Fruit fly (Drosophila melanogaster) whole organism, embryonic: Measurements from ENCODE around the gene Utx.

ENCODE experiments used
- Blimp-1 ChIP-seq: fragments of 200-800 bp; sonication (Bioruptor generic); optimal IDR thresholded peaks from 3 replicates; lab custom pipeline; 2018; ENCODE audit warnings: missing biosample characterization, missing genetic modification characterization, mild to moderate bottlenecking, moderate library complexity, missing genetic modification reagents
- BtbVII ChIP-seq: fragments of 200-800 bp; sonication (Bioruptor generic); optimal IDR thresholded peaks from 3 replicates; lab custom pipeline; 2017; ENCODE audit warnings: missing biosample characterization, mild to moderate bottlenecking, missing genetic modification characterization
- CG11723 ChIP-seq: fragments of 200-800 bp; sonication (Bioruptor generic); optimal IDR thresholded peaks from 2 replicates; lab custom pipeline; 2017; ENCODE audit warnings: missing biosample characterization, mild to moderate bottlenecking, missing genetic modification characterization
- CG12744 ChIP-seq: fragments of 200-800 bp; sonication (Bioruptor generic); optimal IDR thresholded peaks from 2 replicates; lab custom pipeline; 2016; ENCODE audit warnings: missing biosample characterization, missing genetic modification characterization
- CG13624 ChIP-seq: fragments of 200-800 bp; sonication (Bioruptor generic); optimal IDR thresholded peaks from 2 replicates; lab custom pipeline; 2016; ENCODE audit warnings: missing biosample characterization, missing genetic modification characterization
- CG15601 ChIP-seq: fragments of 200-800 bp; sonication (Bioruptor generic); optimal IDR thresholded peaks from 3 replicates; lab custom pipeline; 2019; ENCODE audit warnings: missing biosample characterization, mild to moderate bottlenecking, missing genetic modification characterization, moderate library complexity
- CG1603 ChIP-seq: fragments of 200-800 bp; sonication (Bioruptor generic); optimal IDR thresholded peaks from 2 replicates; lab custom pipeline; 2019; ENCODE audit warnings: missing biosample characterization, mild to moderate bottlenecking, missing genetic modification characterization, moderate library complexity
- CG16779 ChIP-seq: fragments of 200-800 bp; sonication (Bioruptor generic); IDR thresholded peaks from 2 replicates; pipeline ENCODE4 v1.3.6; 2022; ENCODE audit warnings: missing biosample characterization, missing genetic modification characterization
- CG16813 ChIP-seq: fragments of 200-800 bp; sonication (Bioruptor generic); IDR thresholded peaks from 3 replicates; pipeline ENCODE4 v1.3.6; 2022; ENCODE audit warnings: missing biosample characterization, missing genetic modification characterization; ENCODE audit not compliant: partially characterized antibody
- CG18476 ChIP-seq: fragments of 200-800 bp; sonication (Bioruptor generic); optimal IDR thresholded peaks from 2 replicates; lab custom pipeline; 2016; ENCODE audit warnings: missing biosample characterization, mild to moderate bottlenecking, missing genetic modification characterization
- CG2678 ChIP-seq: fragments of 200-800 bp; sonication (Bioruptor generic); optimal IDR thresholded peaks from 3 replicates; lab custom pipeline; 2019; ENCODE audit warnings: missing biosample characterization, mild to moderate bottlenecking, missing genetic modification characterization, moderate library complexity
- CG30020 ChIP-seq: fragments of 200-800 bp; optimal IDR thresholded peaks from 2 replicates; lab custom pipeline; 2019; ENCODE audit warnings: missing biosample characterization, mild to moderate bottlenecking, missing genetic modification characterization, moderate library complexity
- CG3407 ChIP-seq: fragments of 200-800 bp; sonication (Bioruptor generic); optimal IDR thresholded peaks from 2 replicates; lab custom pipeline; 2018; ENCODE audit warnings: missing biosample characterization, mild to moderate bottlenecking, missing genetic modification characterization
- CG8089 ChIP-seq: fragments of 200-800 bp; sonication (Bioruptor generic); optimal IDR thresholded peaks from 3 replicates; lab custom pipeline; 2016; ENCODE audit warnings: missing biosample characterization, missing genetic modification characterization
- CG8290 ChIP-seq, 3 experiments: fragments of 200-800 bp; sonication (Bioruptor generic); optimal IDR thresholded peaks; 2 replicates each; lab custom pipeline; 2016 to 2019; ENCODE audit warnings: missing biosample characterization in 3 of 3, missing genetic modification characterization in 3 of 3, mild to moderate bottlenecking in 2 of 3, moderate library complexity in 1 of 3
- CG8388 ChIP-seq: fragments of 200-800 bp; sonication (Bioruptor generic); optimal IDR thresholded peaks from 2 replicates; lab custom pipeline; 2019; ENCODE audit warnings: missing biosample characterization, mild to moderate bottlenecking, missing genetic modification characterization, moderate library complexity
- CoRest ChIP-seq: fragments of 200-800 bp; sonication (Bioruptor generic); optimal IDR thresholded peaks from 3 replicates; lab custom pipeline; 2018; ENCODE audit warnings: missing biosample characterization, mild to moderate bottlenecking, missing genetic modification characterization, moderate library complexity
- Dek ChIP-seq: fragments of 200-800 bp; sonication (Bioruptor generic); optimal IDR thresholded peaks from 3 replicates; lab custom pipeline; 2019; ENCODE audit warnings: missing biosample characterization, mild to moderate bottlenecking, missing genetic modification characterization, moderate library complexity
- Dll ChIP-seq: fragments of 200-800 bp; sonication (Bioruptor generic); IDR thresholded peaks from 4 replicates; pipeline ENCODE4 v1.3.6; 2022; ENCODE audit warnings: missing biosample characterization, missing genetic modification characterization; ENCODE audit not compliant: partially characterized antibody
- Doc2 ChIP-seq: fragments of 200-800 bp; sonication (Bioruptor generic); IDR thresholded peaks from 2 replicates; pipeline ENCODE4 v1.3.6; 2022; ENCODE audit warnings: missing biosample characterization, missing genetic modification characterization
- E2f1 ChIP-seq: fragments of 200-800 bp; sonication (Bioruptor generic); IDR thresholded peaks from 2 replicates; pipeline ENCODE4 v1.3.6; 2022; ENCODE audit warnings: missing biosample characterization, missing genetic modification characterization
- Hr3 ChIP-seq: fragments of 200-800 bp; sonication (Bioruptor generic); optimal IDR thresholded peaks from 3 replicates; lab custom pipeline; 2016; ENCODE audit warnings: missing biosample characterization, missing genetic modification characterization
- Meics ChIP-seq: fragments of 200-800 bp; sonication (Bioruptor generic); optimal IDR thresholded peaks from 2 replicates; lab custom pipeline; 2017; ENCODE audit warnings: missing biosample characterization, mild to moderate bottlenecking, missing genetic modification characterization
- Mes4 ChIP-seq: fragments of 200-800 bp; sonication (Bioruptor generic); optimal IDR thresholded peaks from 2 replicates; lab custom pipeline; 2016; ENCODE audit warnings: missing biosample characterization, missing genetic modification characterization
- Nf-YA ChIP-seq: fragments of 200-800 bp; sonication (Bioruptor generic); IDR thresholded peaks from 2 replicates; pipeline ENCODE4 v1.3.6; 2022; ENCODE audit warnings: missing biosample characterization, missing genetic modification characterization
- Nf-YB ChIP-seq: fragments of 200-800 bp; sonication (Bioruptor generic); optimal IDR thresholded peaks from 3 replicates; lab custom pipeline; 2019; ENCODE audit warnings: missing biosample characterization, mild to moderate bottlenecking, missing genetic modification characterization, moderate library complexity
- Sox100B ChIP-seq: fragments of 200-800 bp; sonication (Bioruptor generic); optimal IDR thresholded peaks from 3 replicates; lab custom pipeline; 2018; ENCODE audit warnings: missing biosample characterization, mild to moderate bottlenecking, missing genetic modification characterization
- ase ChIP-seq: fragments of 200-800 bp; sonication (Bioruptor generic); IDR thresholded peaks from 3 replicates; pipeline ENCODE4 v1.3.6; 2022; ENCODE audit warnings: missing biosample characterization, missing genetic modification characterization
- ato ChIP-seq: fragments of 200-800 bp; sonication (Bioruptor generic); IDR thresholded peaks from 2 replicates; pipeline ENCODE4 v1.3.6; 2022; ENCODE audit warnings: missing biosample characterization, missing genetic modification characterization; ENCODE audit not compliant: partially characterized antibody
- chif ChIP-seq, 2 experiments: fragments of 200-800 bp; sonication (Bioruptor generic); optimal IDR thresholded peaks; 3 replicates each; lab custom pipeline; 2016; ENCODE audit warnings: missing biosample characterization in 2 of 2, missing genetic modification characterization in 2 of 2
- crc ChIP-seq: fragments of 200-800 bp; sonication (Bioruptor generic); optimal IDR thresholded peaks from 2 replicates; lab custom pipeline; 2016; ENCODE audit warnings: missing biosample characterization, missing genetic modification characterization
- cwo ChIP-seq: fragments of 200-800 bp; sonication (Bioruptor generic); optimal IDR thresholded peaks from 3 replicates; lab custom pipeline; 2017; ENCODE audit warnings: missing biosample characterization, missing genetic modification characterization, mild to moderate bottlenecking, moderate library complexity, missing genetic modification reagents
- en ChIP-seq: fragments of 200-800 bp; sonication (Bioruptor generic); optimal IDR thresholded peaks from 2 replicates; lab custom pipeline; 2016; ENCODE audit warnings: missing biosample characterization, missing genetic modification characterization
- ewg ChIP-seq: fragments of 200-800 bp; sonication (Bioruptor generic); optimal IDR thresholded peaks from 3 replicates; lab custom pipeline; 2017; ENCODE audit warnings: mild to moderate bottlenecking, missing biosample characterization, missing genetic modification reagents, missing genetic modification characterization
- gcm ChIP-seq: fragments of 200-800 bp; sonication (Bioruptor generic); optimal IDR thresholded peaks from 2 replicates; lab custom pipeline; 2019; ENCODE audit warnings: missing biosample characterization, mild to moderate bottlenecking, missing genetic modification characterization, moderate library complexity
- hth ChIP-seq: fragments of >200 bp; optimal IDR thresholded peaks from 2 replicates; lab custom pipeline; 2017; ENCODE audit warnings: inconsistent platforms
- jing ChIP-seq: fragments of 200-800 bp; sonication (Bioruptor generic); optimal IDR thresholded peaks from 2 replicates; lab custom pipeline; 2018; ENCODE audit warnings: missing biosample characterization, mild to moderate bottlenecking, missing genetic modification characterization
- mirr ChIP-seq: fragments of 200-800 bp; sonication (Bioruptor generic); optimal IDR thresholded peaks from 3 replicates; lab custom pipeline; 2018; ENCODE audit warnings: missing biosample characterization, mild to moderate bottlenecking, missing genetic modification characterization
- p53 ChIP-seq: fragments of 200-800 bp; sonication (Bioruptor generic); optimal IDR thresholded peaks from 2 replicates; lab custom pipeline; 2016; ENCODE audit warnings: missing biosample characterization, missing genetic modification characterization
- pho ChIP-seq: fragments of 200-800 bp; sonication (Bioruptor generic); optimal IDR thresholded peaks from 2 replicates; lab custom pipeline; 2016; ENCODE audit warnings: missing biosample characterization, missing genetic modification characterization
- pita ChIP-seq: fragments of 200-800 bp; sonication (Bioruptor generic); optimal IDR thresholded peaks from 2 replicates; lab custom pipeline; 2017; ENCODE audit warnings: missing biosample characterization, mild to moderate bottlenecking, missing genetic modification characterization
- ro ChIP-seq: fragments of 200-800 bp; sonication (Bioruptor generic); IDR thresholded peaks from 2 replicates; pipeline ENCODE4 v1.3.6; 2022; ENCODE audit warnings: missing biosample characterization, missing genetic modification characterization
- sna ChIP-seq: fragments of 200-800 bp; sonication (Bioruptor generic); IDR thresholded peaks from 2 replicates; pipeline ENCODE4 v1.3.6; 2022; ENCODE audit warnings: missing biosample characterization, missing genetic modification characterization; ENCODE audit not compliant: partially characterized antibody
- so ChIP-seq: fragments of 200-800 bp; sonication (Bioruptor generic); IDR thresholded peaks from 3 replicates; pipeline ENCODE4 v1.3.6; 2022; ENCODE audit warnings: missing biosample characterization, missing genetic modification characterization
- tgo ChIP-seq: fragments of 200-800 bp; sonication (Bioruptor generic); IDR thresholded peaks from 3 replicates; pipeline ENCODE4 v1.3.6; 2022; ENCODE audit warnings: missing biosample characterization, missing genetic modification characterization
- tll ChIP-seq, 2 experiments: fragments of 200-800 bp in 1 of 2; fragments of >200 bp in 1 of 2; sonication (Bioruptor generic) in 1 of 2; optimal IDR thresholded peaks; 2 replicates each; lab custom pipeline; 2017 to 2019; ENCODE audit warnings: missing biosample characterization in 2 of 2, missing genetic modification characterization in 2 of 2, mild to moderate bottlenecking in 1 of 2, moderate library complexity in 1 of 2
- ttk ChIP-seq: fragments of 200-800 bp; sonication (Bioruptor generic); IDR thresholded peaks from 2 replicates; pipeline ENCODE4 v2.1.2; 2022; ENCODE audit warnings: missing biosample characterization, missing genetic modification characterization
- tup ChIP-seq: fragments of 200-800 bp; sonication (Bioruptor generic); optimal IDR thresholded peaks from 2 replicates; lab custom pipeline; 2016; ENCODE audit warnings: missing biosample characterization, mild to moderate bottlenecking, missing genetic modification characterization, moderate library complexity
- unpg ChIP-seq: fragments of 200-800 bp; sonication (Bioruptor generic); optimal IDR thresholded peaks from 3 replicates; lab custom pipeline; 2018; ENCODE audit warnings: missing biosample characterization, mild to moderate bottlenecking, missing genetic modification characterization, moderate library complexity
- usp ChIP-seq: fragments of >200 bp; optimal IDR thresholded peaks from 2 replicates; lab custom pipeline; 2017; ENCODE audit warnings: missing biosample characterization, missing genetic modification characterization
- wek ChIP-seq: fragments of 200-800 bp; sonication (Bioruptor generic); optimal IDR thresholded peaks from 3 replicates; lab custom pipeline; 2018; ENCODE audit warnings: missing biosample characterization, mild to moderate bottlenecking, missing genetic modification characterization, moderate library complexity

The Utx gene

dm6 chr2L:10250441-10250847 is 28.2 kb downstream of the Utx start, which contains the start of the genes bsk and CG31717 (continued):
- no peak for TF ChIP-seq Hr3
- TF ChIP-seq CG12744 (GFP tag; lab: Kevin White, UChicago) = no peak
- TF ChIP-seq gcm (GFP tag; lab: Kevin White, UChicago) = no peak
- TF ChIP-seq Nf-YB (GFP tag; lab: Kevin White, UChicago) = no peak
- no peak for TF ChIP-seq CG18476 (GFP tag; lab: Kevin White, UChicago)
- TF ChIP-seq Dek = no peak
- no peak for TF ChIP-seq wek
- TF ChIP-seq tll (GFP tag; optimal IDR thresholded peaks at IDR 0.05; lab: Kevin White, UChicago) = peak in 1 of 2 experiments; percentile 53
- no peak for TF ChIP-seq jing (GFP tag; lab: Kevin White, UChicago)
- no peak for TF ChIP-seq ewg (GFP tag; lab: Kevin White, UChicago)
- TF ChIP-seq CG8089 = no peak
- TF ChIP-seq Nf-YA (GFP tag; lab: Robert Waterston, UW) = no peak
- TF ChIP-seq CG30020 (tag; lab: Kevin White, UChicago) = peak; percentile 97
- no peak for TF ChIP-seq ttk (GFP tag; lab: Robert Waterston, UW)
- peak; percentile 68; the same call in 2 of the 4 replicates for TF ChIP-seq Dll (GFP tag; lab: Robert Waterston, UW)
- no peak for TF ChIP-seq BtbVII (GFP tag; lab: Kevin White, UChicago)
- TF ChIP-seq Blimp-1 = no peak
- TF ChIP-seq CG3407 (GFP tag; lab: Kevin White, UChicago) = no peak
- no peak for TF ChIP-seq Sox100B (GFP tag; lab: Kevin White, UChicago)
- no peak for TF ChIP-seq cwo (GFP tag; lab: Kevin White, UChicago)
- no peak for TF ChIP-seq so (GFP tag; lab: Robert Waterston, UW)
- no peak for TF ChIP-seq mirr (GFP tag; lab: Kevin White, UChicago)
- TF ChIP-seq E2f1 (GFP tag; lab: Robert Waterston, UW) = no peak
- TF ChIP-seq ro (GFP tag; lab: Robert Waterston, UW) = no peak
- TF ChIP-seq sna (GFP tag; lab: Robert Waterston, UW) = no peak
- TF ChIP-seq tup = no peak
- no peak for TF ChIP-seq en (GFP tag; lab: Kevin White, UChicago)
- TF ChIP-seq CG15601 = no peak
- no peak for TF ChIP-seq tgo
- no peak for TF ChIP-seq Doc2 (GFP tag; lab: Robert Waterston, UW)
- TF ChIP-seq chif (GFP tag; optimal IDR thresholded peaks at IDR 0.05; lab: Kevin White, UChicago) = no peak
- TF ChIP-seq pita (GFP tag; lab: Kevin White, UChicago) = no peak
- no peak for TF ChIP-seq CG2678
- TF ChIP-seq Mes4 (GFP tag; lab: Kevin White, UChicago) = no peak
- no peak for TF ChIP-seq CG11723 (GFP tag; lab: Kevin White, UChicago)
- TF ChIP-seq Meics = no peak
- peak; percentile 55 for TF ChIP-seq CG8290 (GFP tag; optimal IDR thresholded peaks at IDR 0.05; lab: Kevin White, UChicago)
- TF ChIP-seq CG8290 (tag; optimal IDR thresholded peaks at IDR 0.05; lab: Kevin White, UChicago) = no peak
- no peak for TF ChIP-seq pho (GFP tag; lab: Kevin White, UChicago)
- TF ChIP-seq CG8388 (GFP tag; lab: Kevin White, UChicago) = no peak
- TF ChIP-seq CoRest (tag; lab: Kevin White, UChicago) = no peak
- TF ChIP-seq p53 (GFP tag; lab: Kevin White, UChicago) = no peak
- TF ChIP-seq crc (GFP tag; lab: Kevin White, UChicago) = no peak
- no peak for TF ChIP-seq hth (lab: Kevin White, UChicago)
- peak; percentile 44; the same call in 1 of the 3 replicates for TF ChIP-seq CG16813 (GFP tag; lab: Robert Waterston, UW)
- no peak for TF ChIP-seq CG13624 (GFP tag; lab: Kevin White, UChicago)
- TF ChIP-seq unpg (GFP tag; lab: Kevin White, UChicago) = no peak
- no peak for TF ChIP-seq CG16779
- peak; percentile 93 for TF ChIP-seq CG1603
- TF ChIP-seq ato = no peak
- no peak for TF ChIP-seq usp (GFP tag; lab: Kevin White, UChicago)
- no peak for TF ChIP-seq ase
